Worm (Caenorhabditis elegans): Measurements from ENCODE around the gene clc-29.

ce11 chrIII:8380645-8381044 lies 32.9 kb upstream of the clc-29 start, which contains the start of gene R05D3.12:
- TF ChIP-seq nhr-25 (tag; optimal IDR thresholded peaks at IDR 0.05; ENCODE audit: borderline replicate concordance, insufficient read depth) (no peak), nhr-10 (tag; optimal IDR thresholded peaks at IDR 0.05) (no peak), R02D3.7 (tag; optimal IDR thresholded peaks at IDR 0.05) (no peak), fkh-10 (GFP tag; optimal IDR thresholded peaks at IDR 0.05) (no peak), lin-38 (GFP tag; IDR thresholded peaks at IDR 0.05) (no peak), ceh-28 (tag; optimal IDR thresholded peaks at IDR 0.05) (no peak), ceh-44 (GFP tag; IDR thresholded peaks at IDR 0.05) (no peak), aly-2 (tag; optimal IDR thresholded peaks at IDR 0.05) (no peak), unc-130 (GFP tag; optimal IDR thresholded peaks at IDR 0.05) (no peak), spr-3 (GFP tag; optimal IDR thresholded peaks at IDR 0.05) (no peak), unc-39 (tag; optimal IDR thresholded peaks at IDR 0.05) (no peak), zag-1 (tag; optimal IDR thresholded peaks at IDR 0.05) (no peak)
